Fruit fly (Drosophila melanogaster): ENCODE results near the gene Nnp-1.

Gene Nnp-1

DNA sequence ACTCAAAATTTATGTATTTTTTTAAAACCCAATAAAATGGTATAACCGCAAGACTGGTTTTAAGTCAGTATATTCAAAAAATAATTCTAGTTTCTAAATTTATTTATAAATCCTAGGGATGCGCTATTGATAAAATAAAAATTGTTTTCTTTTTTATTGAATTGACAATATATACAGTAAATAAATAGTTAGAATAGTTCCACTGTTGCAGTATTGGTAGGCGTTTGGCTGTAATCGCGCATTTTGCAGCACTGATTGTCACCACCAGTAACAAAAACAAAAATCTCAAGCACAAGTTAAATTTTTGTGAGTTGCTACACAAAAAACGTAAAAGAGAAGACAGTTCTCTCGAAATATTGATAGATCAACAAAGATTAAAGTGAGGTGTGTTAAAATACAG, 3.0 kb upstream of the Nnp-1 start, which contains the start of gene CG31855 (continued):
- TF ChIP-seq CG11294 (GFP tag; IDR thresholded peaks at IDR 0.05) (peak; percentile 47; the same call in 1 of the 2 replicates), acj6 (GFP tag; optimal IDR thresholded peaks at IDR 0.05) (peak; percentile 83), Sox15 (GFP tag; optimal IDR thresholded peaks at IDR 0.05) (peak; percentile 38), dac (GFP tag; optimal IDR thresholded peaks at IDR 0.05) (peak; percentile 32), Smox (GFP tag; optimal IDR thresholded peaks at IDR 0.05) (peak; percentile 83), CG6163 (GFP tag; IDR thresholded peaks at IDR 0.05) (peak; percentile 62; the same call in 2 of the 3 replicates), CG10669 (GFP tag; optimal IDR thresholded peaks at IDR 0.05) (peak; percentile 71), CG1621 (tag; optimal IDR thresholded peaks at IDR 0.05) (peak; percentile 44), esn (GFP tag; optimal IDR thresholded peaks at IDR 0.05) (peak; percentile 91), Hr39 (GFP tag; optimal IDR thresholded peaks at IDR 0.05) (peak; percentile 75), Eip78C (GFP tag) (peak; percentile 93), CG8632 (GFP tag; optimal IDR thresholded peaks at IDR 0.05) (peak; percentile 74), CG4318 (GFP tag; optimal IDR thresholded peaks at IDR 0.05) (no peak), cyc (GFP tag; optimal IDR thresholded peaks at IDR 0.05) (peak; percentile 84), fd59A (GFP tag; optimal IDR thresholded peaks at IDR 0.05) (peak; percentile 27), CG31627 (GFP tag; optimal IDR thresholded peaks at IDR 0.05) (peak; percentile 79), eg (GFP tag; IDR thresholded peaks at IDR 0.05) (peak; percentile 80), net (GFP tag; optimal IDR thresholded peaks at IDR 0.05) (peak; percentile 76), Ets96B (tag; optimal IDR thresholded peaks at IDR 0.05) (peak; percentile 62), CG6808 (GFP tag; optimal IDR thresholded peaks at IDR 0.05) (peak; percentile 64), CG6854 (GFP tag; optimal IDR thresholded peaks at IDR 0.05) (peak; percentile 65), Sox14 (GFP tag; optimal IDR thresholded peaks at IDR 0.05) (peak; percentile 85)

DNA sequence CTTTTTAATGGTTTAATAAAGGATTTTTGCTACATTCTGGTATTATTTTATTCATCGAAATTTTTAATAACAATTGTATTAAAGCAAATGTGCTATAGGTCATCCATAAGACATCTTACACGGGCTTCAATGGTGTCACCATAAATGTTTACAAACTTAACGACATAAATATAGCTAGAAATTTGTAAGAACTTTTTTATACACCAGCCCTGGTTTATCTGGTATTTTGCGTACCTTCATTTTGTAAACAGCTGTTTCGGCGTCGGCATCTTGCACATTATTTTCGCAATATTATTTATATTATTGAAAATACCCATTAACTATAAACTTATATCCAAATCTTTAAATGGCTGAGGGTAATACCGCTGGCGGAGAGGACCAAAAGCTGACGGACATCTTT, 1.4 kb upstream of the Nnp-1 start, which contains the start of gene Tap42:
Tap42 (plus strand) TSS at position 240 of the 400 bp plus-strand sequence.
- TF ChIP-seq esn (GFP tag; optimal IDR thresholded peaks at IDR 0.05), result peak; percentile 45
- peak; percentile 3 for TF ChIP-seq CG3032 (tag; optimal IDR thresholded peaks at IDR 0.05)
- no peak for TF ChIP-seq CG34406 (GFP tag; optimal IDR thresholded peaks at IDR 0.05)
- TF ChIP-seq Eip93F (GFP tag; optimal IDR thresholded peaks at IDR 0.05), result peak; percentile 34
- TF ChIP-seq CG6276 (GFP tag; optimal IDR thresholded peaks at IDR 0.05), result no peak
- peak; percentile 25 for TF ChIP-seq pdm3 (GFP tag; optimal IDR thresholded peaks at IDR 0.05)
- TF ChIP-seq CG8632 (GFP tag; optimal IDR thresholded peaks at IDR 0.05), result no peak
- TF ChIP-seq Lpt (GFP tag; optimal IDR thresholded peaks at IDR 0.05), result no peak
- peak; percentile 9 for TF ChIP-seq cyc (GFP tag; optimal IDR thresholded peaks at IDR 0.05)
- peak; percentile 25 for TF ChIP-seq Hr4 (GFP tag; optimal IDR thresholded peaks at IDR 0.05)
- peak; percentile 37 for TF ChIP-seq Smox (GFP tag; optimal IDR thresholded peaks at IDR 0.05)
- no peak for TF ChIP-seq Eip75B (GFP tag; optimal IDR thresholded peaks at IDR 0.05)
- peak; percentile 5 for TF ChIP-seq lz (GFP tag; optimal IDR thresholded peaks at IDR 0.05)
- peak; percentile 79 for TF ChIP-seq Eip78C (GFP tag)
- no peak for TF ChIP-seq Sox14 (GFP tag; optimal IDR thresholded peaks at IDR 0.05)
- TF ChIP-seq CG11902 (GFP tag; optimal IDR thresholded peaks at IDR 0.05), result no peak
- no peak for TF ChIP-seq CG1621 (tag; optimal IDR thresholded peaks at IDR 0.05)
- TF ChIP-seq acj6 (GFP tag; optimal IDR thresholded peaks at IDR 0.05), result peak; percentile 24

- no peak for TF ChIP-seq Lpt (GFP tag; optimal IDR thresholded peaks at IDR 0.05)
- no peak for TF ChIP-seq fd59A (GFP tag; optimal IDR thresholded peaks at IDR 0.05)
- TF ChIP-seq CG10669 (GFP tag; optimal IDR thresholded peaks at IDR 0.05), result no peak
- TF ChIP-seq lz (GFP tag; optimal IDR thresholded peaks at IDR 0.05), result no peak
- TF ChIP-seq pdm3 (GFP tag; optimal IDR thresholded peaks at IDR 0.05), result no peak
- no peak for TF ChIP-seq CG3032 (tag; optimal IDR thresholded peaks at IDR 0.05)
- no peak for TF ChIP-seq CG6792 (GFP tag; optimal IDR thresholded peaks at IDR 0.05)
- no peak for TF ChIP-seq Ets96B (tag; optimal IDR thresholded peaks at IDR 0.05)
- no peak for TF ChIP-seq Hr38 (GFP tag; optimal IDR thresholded peaks at IDR 0.05)
- no peak for TF ChIP-seq vri (GFP tag; optimal IDR thresholded peaks at IDR 0.05)
- no peak for TF ChIP-seq CG8119 (GFP tag; IDR thresholded peaks at IDR 0.05)
- TF ChIP-seq Sox102F (GFP tag; optimal IDR thresholded peaks at IDR 0.05), result no peak
- TF ChIP-seq CG6854 (GFP tag; optimal IDR thresholded peaks at IDR 0.05), result no peak
- TF ChIP-seq Ets21C (GFP tag; optimal IDR thresholded peaks at IDR 0.05), result no peak
- no peak for TF ChIP-seq CG31627 (GFP tag; optimal IDR thresholded peaks at IDR 0.05)
- no peak for TF ChIP-seq Blimp-1 (GFP tag; optimal IDR thresholded peaks at IDR 0.05)
- TF ChIP-seq svp (GFP tag), result no peak
Measured at dm6 chr2L:13362953-13363352, 3.0 kb downstream of the Nnp-1 start.

Data from whole organism, prepupa.